Worm (Caenorhabditis elegans) whole organism, L1 larva: ENCODE measurements around the gene F43G6.16.

Source experiments
- ceh-8 ChIP-seq: fragments of 200-800 bp; sonication (Bioruptor generic); optimal IDR thresholded peaks from 2 replicates; lab custom pipeline; 2018; ENCODE audit warnings: mild to moderate bottlenecking, missing genetic modification characterization, moderate library complexity, missing compliant biosample characterization
- pqm-1 ChIP-seq: sonication (generic microtip); optimal IDR thresholded peaks from 3 replicates; lab custom pipeline; 2017; ENCODE audit warnings: missing biosample characterization, missing genetic modification characterization
- snu-23 ChIP-seq: sonication (generic microtip); optimal IDR thresholded peaks from 2 replicates; lab custom pipeline; 2016; ENCODE audit warnings: missing genetic modification characterization, missing compliant biosample characterization
- tbx-2 ChIP-seq: sonication (generic microtip); optimal IDR thresholded peaks from 2 replicates; lab custom pipeline; 2016; ENCODE audit warnings: missing genetic modification characterization, missing compliant biosample characterization

- TF ChIP-seq snu-23 (GFP tag; lab: Kevin White, UChicago) (no peak), tbx-2 (tag; lab: Kevin White, UChicago) (no peak), ceh-8 (no peak), pqm-1 (tag; lab: Kevin White, UChicago) (no peak)
These were observed 43.2 kb downstream of the F43G6.16 start, which contains the start of gene ctsa-1.2 for ce11 chrII:11739199-11739598.
